Fruit fly (Drosophila melanogaster) whole organism: ENCODE data around the gene Fibp.

ENCODE experiments used
- CG8478 ChIP-seq: fragments of >200 bp; optimal IDR thresholded peaks from 2 replicates; lab custom pipeline; 2018; ENCODE audit warnings: inconsistent platforms
- Dll ChIP-seq: fragments of >200 bp; optimal IDR thresholded peaks from 2 replicates; lab custom pipeline; 2017
- EcR ChIP-seq, 2 experiments: fragments of >200 bp; optimal IDR thresholded peaks; 2 replicates each; lab custom pipeline; 2017; ENCODE audit warnings: missing biosample characterization in 2 of 2, missing genetic modification characterization in 2 of 2, missing genetic modification reagents in 2 of 2
- pan ChIP-seq: fragments of >200 bp; optimal IDR thresholded peaks from 2 replicates; lab custom pipeline; 2017
- psq ChIP-seq: fragments of >200 bp; optimal IDR thresholded peaks from 2 replicates; lab custom pipeline; 2017
- usp ChIP-seq: fragments of >200 bp; optimal IDR thresholded peaks from 2 replicates; lab custom pipeline; 2017; ENCODE audit warnings: missing biosample characterization, missing genetic modification characterization, mixed read lengths

The Fibp gene

dm6 chr3L:19817807-19818531 lies at the start of gene Fibp, which contains the start of gene Deaf1:
Fibp (minus strand) TSS chr3L:19817967.
Deaf1 (plus strand) TSS chr3L:19818174.
- no peak for TF ChIP-seq psq (lab: Kevin White, UChicago)
- TF ChIP-seq CG8478 (lab: Kevin White, UChicago) = no peak
- no peak for TF ChIP-seq pan
- TF ChIP-seq usp = no peak
- no peak for TF ChIP-seq EcR (GFP tag; optimal IDR thresholded peaks at IDR 0.05; lab: Kevin White, UChicago)
- TF ChIP-seq Dll (lab: Kevin White, UChicago) = no peak

- TF ChIP-seq CG8478 (lab: Kevin White, UChicago) (no peak), usp (no peak), Dll (lab: Kevin White, UChicago) (no peak), pan (no peak), EcR (GFP tag; optimal IDR thresholded peaks at IDR 0.05; lab: Kevin White, UChicago) (no peak), psq (lab: Kevin White, UChicago) (no peak)
Observed at dm6 chr3L:19867238-19867637, 49.5 kb upstream of the Fibp start.

dm6 chr3L:19861215-19861614 lies 43.4 kb upstream of the Fibp start:
- no peak for TF ChIP-seq Dll (lab: Kevin White, UChicago)

dm6 chr3L:19857923-19858490 lies 40.2 kb upstream of the Fibp start:
- TF ChIP-seq pan (no peak), psq (lab: Kevin White, UChicago) (no peak), usp (no peak), Dll (lab: Kevin White, UChicago) (no peak), EcR (GFP tag; optimal IDR thresholded peaks at IDR 0.05; lab: Kevin White, UChicago) (no peak), CG8478 (lab: Kevin White, UChicago) (no peak)

dm6 chr3L:19848080-19848479 lies 30.3 kb upstream of the Fibp start:
- TF ChIP-seq psq (lab: Kevin White, UChicago) (no peak), Dll (lab: Kevin White, UChicago) (no peak), CG8478 (lab: Kevin White, UChicago) (no peak), pan (no peak), usp (no peak), EcR (GFP tag; optimal IDR thresholded peaks at IDR 0.05; lab: Kevin White, UChicago) (no peak)

dm6 chr3L:19846960-19847359 lies 29.2 kb upstream of the Fibp start:
- TF ChIP-seq pan (no peak), usp (no peak), Dll (lab: Kevin White, UChicago) (no peak), EcR (GFP tag; optimal IDR thresholded peaks at IDR 0.05; lab: Kevin White, UChicago) (no peak), CG8478 (lab: Kevin White, UChicago) (no peak), psq (lab: Kevin White, UChicago) (no peak)

dm6 chr3L:19845907-19846301 lies 28.1 kb upstream of the Fibp start:
- TF ChIP-seq CG8478 (lab: Kevin White, UChicago) = no peak
- TF ChIP-seq usp = no peak
- TF ChIP-seq EcR (GFP tag; optimal IDR thresholded peaks at IDR 0.05; lab: Kevin White, UChicago) = no peak
- no peak for TF ChIP-seq Dll (lab: Kevin White, UChicago)
- TF ChIP-seq pan = no peak

dm6 chr3L:19845047-19845906 lies 27.5 kb upstream of the Fibp start, which contains the start of gene Papss:
Papss (plus strand) TSS chr3L:19845293.
- TF ChIP-seq usp (no peak), Dll (lab: Kevin White, UChicago) (no peak), EcR (GFP tag; optimal IDR thresholded peaks at IDR 0.05; lab: Kevin White, UChicago) (no peak), CG8478 (lab: Kevin White, UChicago) (no peak), psq (lab: Kevin White, UChicago) (no peak), pan (no peak)

dm6 chr3L:19844507-19844906 lies 26.7 kb upstream of the Fibp start:
- TF ChIP-seq usp (no peak), CG8478 (lab: Kevin White, UChicago) (no peak), pan (no peak), psq (lab: Kevin White, UChicago) (no peak), Dll (lab: Kevin White, UChicago) (no peak), EcR (GFP tag; optimal IDR thresholded peaks at IDR 0.05; lab: Kevin White, UChicago) (no peak)

- TF ChIP-seq pan (no peak), Dll (lab: Kevin White, UChicago) (no peak), usp (no peak), psq (lab: Kevin White, UChicago) (no peak), CG8478 (lab: Kevin White, UChicago) (no peak), EcR (GFP tag; optimal IDR thresholded peaks at IDR 0.05; lab: Kevin White, UChicago) (no peak)
Observed at dm6 chr3L:19836375-19836937, 18.7 kb upstream of the Fibp start, which contains the start of gene kto. kto (plus strand) TSS chr3L:19836614.

dm6 chr3L:19834143-19834794 lies 16.5 kb upstream of the Fibp start, which contains the start of the genes trc and CG32221:
trc (minus strand) TSS chr3L:19834304.
CG32221 (plus strand) TSS chr3L:19834670.
- no peak for TF ChIP-seq psq (lab: Kevin White, UChicago)
- TF ChIP-seq EcR (GFP tag; optimal IDR thresholded peaks at IDR 0.05; lab: Kevin White, UChicago) = no peak
- TF ChIP-seq pan = no peak
- TF ChIP-seq usp = no peak
- TF ChIP-seq CG8478 (lab: Kevin White, UChicago) = no peak
- TF ChIP-seq Dll (lab: Kevin White, UChicago) = no peak
